Fruit fly (Drosophila melanogaster): Measurements from ENCODE around the gene Daxx.

Gene Daxx

DNA sequence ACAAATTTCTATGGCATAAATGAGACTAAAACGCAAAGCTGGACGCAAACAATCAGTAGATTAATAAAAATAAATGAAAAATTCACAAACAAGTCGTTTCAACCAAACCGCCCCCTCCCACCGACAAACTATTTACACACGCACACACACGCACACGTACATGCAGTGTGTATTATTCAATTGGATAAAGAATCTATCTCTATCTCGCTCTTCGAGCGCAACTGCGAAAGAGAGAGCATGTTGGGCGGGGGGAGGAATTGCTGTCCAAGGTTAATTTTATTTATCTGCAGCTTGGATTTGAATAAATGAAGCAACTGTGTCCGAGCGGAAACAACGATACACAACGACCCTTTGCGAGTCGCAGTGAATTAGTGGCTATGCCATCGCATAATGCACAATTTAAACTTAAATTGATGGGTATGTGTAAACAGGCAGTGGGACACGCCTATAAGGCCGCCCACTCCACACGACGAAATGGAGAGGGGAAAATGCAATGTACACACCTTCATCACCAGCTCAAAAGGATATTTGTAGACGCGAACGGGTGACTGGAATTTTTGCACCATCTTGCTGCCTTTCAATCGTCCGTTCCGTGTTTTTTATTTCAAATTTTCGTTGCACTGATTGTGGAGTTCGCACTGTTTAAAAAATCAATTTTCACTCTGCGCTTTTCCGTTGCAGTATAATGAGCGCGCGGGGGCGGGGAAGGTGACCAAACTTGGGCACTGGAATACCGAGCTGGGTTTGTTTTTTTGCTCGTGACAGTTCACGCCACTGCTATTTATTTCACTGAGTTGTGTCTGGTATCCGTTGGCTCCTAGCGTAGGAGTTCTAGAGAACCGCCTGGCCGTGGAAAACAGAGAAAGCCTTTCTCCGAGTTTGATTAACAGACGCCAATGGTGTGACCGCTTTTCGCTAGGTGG lies 25.4 kb upstream of the Daxx start, which contains the start of gene retm (continued):
- TF ChIP-seq HLH54F (GFP tag; optimal IDR thresholded peaks at IDR 0.05): no peak
- no peak for TF ChIP-seq Mes4 (GFP tag; optimal IDR thresholded peaks at IDR 0.05)
- no peak for TF ChIP-seq CG11085 (GFP tag; IDR thresholded peaks at IDR 0.05)
- TF ChIP-seq CkIIα-i1 (GFP tag; IDR thresholded peaks at IDR 0.05): no peak
- TF ChIP-seq CG17568 (GFP tag; optimal IDR thresholded peaks at IDR 0.05): peak; percentile 39
- no peak for TF ChIP-seq row (GFP tag; IDR thresholded peaks at IDR 0.05)
- TF ChIP-seq CG12391 (tag; optimal IDR thresholded peaks at IDR 0.05): peak; percentile 8
- no peak for TF ChIP-seq ewg (GFP tag; optimal IDR thresholded peaks at IDR 0.05)
- no peak for TF ChIP-seq Sry-δ (GFP tag; optimal IDR thresholded peaks at IDR 0.05)
- no peak for TF ChIP-seq CG4730 (GFP tag; IDR thresholded peaks at IDR 0.05)
- TF ChIP-seq Hr51 (GFP tag; optimal IDR thresholded peaks at IDR 0.05): no peak
- TF ChIP-seq Kr (GFP tag; optimal IDR thresholded peaks at IDR 0.05): no peak
- no peak for TF ChIP-seq tup (GFP tag; optimal IDR thresholded peaks at IDR 0.05)
- no peak for TF ChIP-seq Optix (GFP tag; IDR thresholded peaks at IDR 0.05)
- no peak for TF ChIP-seq B-H1 (GFP tag; IDR thresholded peaks at IDR 0.05)
- TF ChIP-seq zf30C (GFP tag; optimal IDR thresholded peaks at IDR 0.05): no peak
- no peak for TF ChIP-seq bab2 (GFP tag; optimal IDR thresholded peaks at IDR 0.05)
- TF ChIP-seq CG2889 (GFP tag; IDR thresholded peaks at IDR 0.05): no peak
- TF ChIP-seq CG5245 (GFP tag; optimal IDR thresholded peaks at IDR 0.05): no peak
- no peak for TF ChIP-seq pita (GFP tag; optimal IDR thresholded peaks at IDR 0.05)
- no peak for TF ChIP-seq dimm (GFP tag; IDR thresholded peaks at IDR 0.05)
- TF ChIP-seq CG3847 (GFP tag; IDR thresholded peaks at IDR 0.05): no peak
- no peak for TF ChIP-seq CG14860 (GFP tag; IDR thresholded peaks at IDR 0.05; ENCODE audit: partially characterized antibody)
- no peak for TF ChIP-seq TFAM (GFP tag; optimal IDR thresholded peaks at IDR 0.05)
- peak; percentile 58 for TF ChIP-seq pros (GFP tag; optimal IDR thresholded peaks at IDR 0.05)
- no peak for TF ChIP-seq CG9797 (GFP tag; optimal IDR thresholded peaks at IDR 0.05)
- peak; percentile 15 for TF ChIP-seq exex (tag; optimal IDR thresholded peaks at IDR 0.05)
- no peak for TF ChIP-seq gcm (GFP tag; optimal IDR thresholded peaks at IDR 0.05)
- TF ChIP-seq CG31388 (GFP tag; optimal IDR thresholded peaks at IDR 0.05): no peak
- no peak for TF ChIP-seq ab (GFP tag; optimal IDR thresholded peaks at IDR 0.05)
- TF ChIP-seq Asciz (GFP tag; optimal IDR thresholded peaks at IDR 0.05): no peak
- TF ChIP-seq CrebB (tag; optimal IDR thresholded peaks at IDR 0.05): peak; percentile 14
- no peak for TF ChIP-seq CG9609 (GFP tag; optimal IDR thresholded peaks at IDR 0.05)
- peak; percentile 20 for TF ChIP-seq CG7271 (tag; optimal IDR thresholded peaks at IDR 0.05)
- no peak for TF ChIP-seq CG5953 (GFP tag; IDR thresholded peaks at IDR 0.05)
- TF ChIP-seq CG12104 (GFP tag; optimal IDR thresholded peaks at IDR 0.05): no peak
- TF ChIP-seq CG18764 (GFP tag; optimal IDR thresholded peaks at IDR 0.05): no peak
- no peak for TF ChIP-seq da (GFP tag; optimal IDR thresholded peaks at IDR 0.05)
- no peak for TF ChIP-seq unc-4 (GFP tag; IDR thresholded peaks at IDR 0.05; ENCODE audit: partially characterized antibody)
- TF ChIP-seq zen (tag; optimal IDR thresholded peaks at IDR 0.05): no peak
- no peak for TF ChIP-seq HmgD (GFP tag; optimal IDR thresholded peaks at IDR 0.05)
- TF ChIP-seq CG18619 (GFP tag; optimal IDR thresholded peaks at IDR 0.05): no peak
- TF ChIP-seq fd102C (GFP tag; optimal IDR thresholded peaks at IDR 0.05): no peak
- peak; percentile 88 for TF ChIP-seq Nf-YC (tag; optimal IDR thresholded peaks at IDR 0.05)
- TF ChIP-seq CG2116 (GFP tag; optimal IDR thresholded peaks at IDR 0.05): no peak
- no peak for TF ChIP-seq E2f2 (GFP tag; IDR thresholded peaks at IDR 0.05)
- TF ChIP-seq CG13123 (GFP tag; optimal IDR thresholded peaks at IDR 0.05): no peak
- no peak for TF ChIP-seq Mad (GFP tag; optimal IDR thresholded peaks at IDR 0.05)
- no peak for TF ChIP-seq tio (GFP tag; optimal IDR thresholded peaks at IDR 0.05)
- no peak; the same call in 1 of the 2 replicates for TF ChIP-seq CG14014 (GFP tag; IDR thresholded peaks at IDR 0.05)

All from whole organism, embryonic.